Worm (Caenorhabditis elegans) whole organism, early embryonic: ENCODE results near the gene R10E9.4.

ENCODE experiments used
- B0310.2 ChIP-seq: sonication (generic microtip); optimal IDR thresholded peaks from 2 replicates; lab custom pipeline; 2016; ENCODE audit warnings: mild to moderate bottlenecking, missing genetic modification characterization, missing compliant biosample characterization
- F13C5.2 ChIP-seq: sonication (generic microtip); optimal IDR thresholded peaks from 2 replicates; lab custom pipeline; 2017; ENCODE audit warnings: mild to moderate bottlenecking, missing genetic modification characterization, inconsistent platforms, missing compliant biosample characterization
- aly-1 ChIP-seq: sonication (generic microtip); optimal IDR thresholded peaks from 2 replicates; lab custom pipeline; 2016; ENCODE audit warnings: missing genetic modification characterization, missing compliant biosample characterization
- ama-1 ChIP-seq: fragments of 150-350 bp; optimal IDR thresholded peaks from 2 replicates; lab custom pipeline; 2014
- ceh-13 ChIP-seq: fragments of 200-800 bp; sonication (Bioruptor generic); optimal IDR thresholded peaks from 2 replicates; lab custom pipeline; 2018; ENCODE audit warnings: mild to moderate bottlenecking, missing genetic modification characterization, missing compliant biosample characterization
- ceh-36 ChIP-seq: sonication (generic microtip); optimal IDR thresholded peaks from 2 replicates; lab custom pipeline; 2016; ENCODE audit warnings: missing genetic modification characterization, inconsistent platforms, missing compliant biosample characterization
- ets-7 ChIP-seq: sonication (generic microtip); optimal IDR thresholded peaks from 2 replicates; lab custom pipeline; 2016; ENCODE audit warnings: missing genotype, missing genetic modification characterization, missing compliant biosample characterization
- flt-1 ChIP-seq: fragments of 200-800 bp; sonication (Bioruptor generic); IDR thresholded peaks from 2 replicates; pipeline ENCODE4 v1.3.6; 2022; ENCODE audit warnings: missing genetic modification characterization, missing compliant biosample characterization
- hmbx-1 ChIP-seq: sonication (generic microtip); optimal IDR thresholded peaks from 2 replicates; lab custom pipeline; 2016; ENCODE audit warnings: mild to moderate bottlenecking, missing genetic modification characterization, missing compliant biosample characterization
- hmg-4 ChIP-seq: fragments of 200-800 bp; sonication (Bioruptor generic); optimal IDR thresholded peaks from 2 replicates; lab custom pipeline; 2018; ENCODE audit warnings: mild to moderate bottlenecking, missing genetic modification characterization, missing compliant biosample characterization
- hnd-1 ChIP-seq: sonication (generic microtip); optimal IDR thresholded peaks from 2 replicates; lab custom pipeline; 2016; ENCODE audit warnings: missing genetic modification characterization, missing compliant biosample characterization
- pes-1 ChIP-seq: fragments of 200-800 bp; sonication (Bioruptor generic); IDR thresholded peaks from 2 replicates; pipeline ENCODE4 v1.3.6; 2022; ENCODE audit warnings: missing genetic modification reagents, missing genetic modification characterization, missing compliant biosample characterization
- scrt-1 ChIP-seq: fragments of 200-800 bp; sonication (Bioruptor generic); IDR thresholded peaks from 2 replicates; pipeline ENCODE4 v1.3.6; 2022; ENCODE audit warnings: missing genetic modification characterization, missing compliant biosample characterization
- sea-1 ChIP-seq: fragments of 200-800 bp; sonication (Bioruptor generic); conservative IDR thresholded peaks from 2 replicates; pipeline ENCODE4 v1.3.6; 2022; ENCODE audit warnings: missing genetic modification characterization, missing compliant biosample characterization
- tbx-11 ChIP-seq: fragments of 200-800 bp; sonication (Bioruptor generic); IDR thresholded peaks from 2 replicates; pipeline ENCODE4 v1.3.6; 2022; ENCODE audit warnings: missing genetic modification characterization, missing compliant biosample characterization
- tbx-37 ChIP-seq: fragments of 200-800 bp; sonication (Bioruptor generic); conservative IDR thresholded peaks from 2 replicates; pipeline ENCODE4 v1.3.6; 2022; ENCODE audit warnings: missing genetic modification reagents, missing genetic modification characterization, missing compliant biosample characterization
- tra-4 ChIP-seq: sonication (generic microtip); optimal IDR thresholded peaks from 2 replicates; lab custom pipeline; 2017; ENCODE audit warnings: missing genetic modification characterization, missing compliant biosample characterization

R10E9.4 gene

ce11 chrIII:3972687-3973086, at the start of gene R10E9.4:
Gene R10E9.4 (minus strand): TSS chrIII:3972787.
- no peak for TF ChIP-seq tbx-11 (GFP tag; lab: Robert Waterston, UW)
- no peak for TF ChIP-seq ceh-13 (GFP tag; lab: Kevin White, UChicago)
- no peak for TF ChIP-seq hnd-1
- TF ChIP-seq scrt-1 (GFP tag; lab: Robert Waterston, UW): no peak
- no peak for TF ChIP-seq F13C5.2
- TF ChIP-seq sea-1 (GFP tag; lab: Robert Waterston, UW): no peak
- TF ChIP-seq aly-1 (tag; lab: Kevin White, UChicago): no peak
- no peak for TF ChIP-seq flt-1 (GFP tag; lab: Robert Waterston, UW)
- no peak for TF ChIP-seq hmbx-1 (tag; lab: Kevin White, UChicago)
- no peak for TF ChIP-seq tra-4 (tag; lab: Kevin White, UChicago)
- TF ChIP-seq ceh-36 (tag; lab: Kevin White, UChicago): no peak
- TF ChIP-seq hmg-4 (GFP tag; lab: Kevin White, UChicago): no peak
- TF ChIP-seq B0310.2 (tag; lab: Kevin White, UChicago): no peak
- TF ChIP-seq ets-7 (tag; lab: Kevin White, UChicago): no peak
- TF ChIP-seq pes-1 (GFP tag; lab: Robert Waterston, UW): no peak
- no peak for TF ChIP-seq ama-1 (lab: Kevin White, UChicago)
- TF ChIP-seq tbx-37: no peak

ce11 chrIII:4021866-4022265, 49.3 kb upstream of the R10E9.4 start, which contains the start of gene tftc-5:
Gene tftc-5 (plus strand): TSS chrIII:4022166.
- TF ChIP-seq B0310.2 (tag; lab: Kevin White, UChicago): no peak

ce11 chrIII:4019801-4020200, 47.2 kb upstream of the R10E9.4 start, which contains the start of gene snpc-3.4:
Gene snpc-3.4 (plus strand): TSS chrIII:4020037.
- TF ChIP-seq scrt-1 (GFP tag; lab: Robert Waterston, UW) (no peak), sea-1 (GFP tag; lab: Robert Waterston, UW) (no peak), F13C5.2 (peak; percentile 20)

- peak; percentile 10 for TF ChIP-seq hmg-4 (GFP tag; lab: Kevin White, UChicago)
- TF ChIP-seq ets-7 (tag; lab: Kevin White, UChicago): no peak
These were observed 46.3 kb upstream of the R10E9.4 start for ce11 chrIII:4018591-4019580.

- TF ChIP-seq scrt-1 (GFP tag; lab: Robert Waterston, UW) (no peak), sea-1 (GFP tag; lab: Robert Waterston, UW) (no peak), tbx-11 (GFP tag; lab: Robert Waterston, UW) (no peak), hnd-1 (no peak), hmg-4 (GFP tag; lab: Kevin White, UChicago) (no peak), hmbx-1 (tag; lab: Kevin White, UChicago) (no peak), ama-1 (lab: Kevin White, UChicago) (no peak), pes-1 (GFP tag; lab: Robert Waterston, UW) (no peak), ceh-13 (GFP tag; lab: Kevin White, UChicago) (no peak), tbx-37 (no peak), B0310.2 (tag; lab: Kevin White, UChicago) (no peak), ceh-36 (tag; lab: Kevin White, UChicago) (no peak), flt-1 (GFP tag; lab: Robert Waterston, UW) (no peak), F13C5.2 (no peak), aly-1 (tag; lab: Kevin White, UChicago) (no peak), tra-4 (tag; lab: Kevin White, UChicago) (no peak), ets-7 (tag; lab: Kevin White, UChicago) (no peak)
These were observed 45.5 kb upstream of the R10E9.4 start for ce11 chrIII:4018095-4018498.

ce11 chrIII:4017527-4017926, 44.9 kb upstream of the R10E9.4 start, which contains the start of gene tbb-2:
Gene tbb-2 (minus strand): TSS chrIII:4017627.
- TF ChIP-seq ceh-13 (GFP tag; lab: Kevin White, UChicago): no peak
- no peak for TF ChIP-seq hmg-4 (GFP tag; lab: Kevin White, UChicago)

ce11 chrIII:4015382-4015986, 42.9 kb upstream of the R10E9.4 start:
- no peak for TF ChIP-seq flt-1 (GFP tag; lab: Robert Waterston, UW)
- TF ChIP-seq ama-1 (lab: Kevin White, UChicago): peak; percentile 38

- TF ChIP-seq scrt-1 (GFP tag; lab: Robert Waterston, UW) (no peak), tbx-37 (no peak), ama-1 (lab: Kevin White, UChicago) (no peak), F13C5.2 (no peak), hmbx-1 (tag; lab: Kevin White, UChicago) (no peak), tra-4 (tag; lab: Kevin White, UChicago) (no peak), pes-1 (GFP tag; lab: Robert Waterston, UW) (no peak), B0310.2 (tag; lab: Kevin White, UChicago) (no peak), sea-1 (GFP tag; lab: Robert Waterston, UW) (no peak), ets-7 (tag; lab: Kevin White, UChicago) (no peak), ceh-36 (tag; lab: Kevin White, UChicago) (no peak), hnd-1 (no peak), hmg-4 (GFP tag; lab: Kevin White, UChicago) (no peak), tbx-11 (GFP tag; lab: Robert Waterston, UW) (no peak), ceh-13 (GFP tag; lab: Kevin White, UChicago) (no peak), aly-1 (tag; lab: Kevin White, UChicago) (no peak), flt-1 (GFP tag; lab: Robert Waterston, UW) (no peak)
These were observed 40.5 kb upstream of the R10E9.4 start for ce11 chrIII:4013061-4013460.
